Fruit fly (Drosophila melanogaster) whole organism, wandering third instar larva: ENCODE data around the gene CG9121.

ENCODE experiments used
- dsf ChIP-seq: sonication (Bioruptor generic); optimal IDR thresholded peaks from 2 replicates; lab custom pipeline; 2016; ENCODE audit warnings: missing biosample characterization, missing genetic modification characterization, borderline replicate concordance
- usp ChIP-seq: fragments of >200 bp; optimal IDR thresholded peaks from 2 replicates; lab custom pipeline; 2017; ENCODE audit warnings: missing biosample characterization, missing genetic modification characterization

- no peak for TF ChIP-seq usp (GFP tag; lab: Kevin White, UChicago)
- TF ChIP-seq dsf: no peak
Measured at dm6 chr2L:5005464-5005764, 45.4 kb downstream of the CG9121 start.
